Fruit fly (Drosophila melanogaster): ENCODE results near the gene CG11294.

CG11294 gene

DNA sequence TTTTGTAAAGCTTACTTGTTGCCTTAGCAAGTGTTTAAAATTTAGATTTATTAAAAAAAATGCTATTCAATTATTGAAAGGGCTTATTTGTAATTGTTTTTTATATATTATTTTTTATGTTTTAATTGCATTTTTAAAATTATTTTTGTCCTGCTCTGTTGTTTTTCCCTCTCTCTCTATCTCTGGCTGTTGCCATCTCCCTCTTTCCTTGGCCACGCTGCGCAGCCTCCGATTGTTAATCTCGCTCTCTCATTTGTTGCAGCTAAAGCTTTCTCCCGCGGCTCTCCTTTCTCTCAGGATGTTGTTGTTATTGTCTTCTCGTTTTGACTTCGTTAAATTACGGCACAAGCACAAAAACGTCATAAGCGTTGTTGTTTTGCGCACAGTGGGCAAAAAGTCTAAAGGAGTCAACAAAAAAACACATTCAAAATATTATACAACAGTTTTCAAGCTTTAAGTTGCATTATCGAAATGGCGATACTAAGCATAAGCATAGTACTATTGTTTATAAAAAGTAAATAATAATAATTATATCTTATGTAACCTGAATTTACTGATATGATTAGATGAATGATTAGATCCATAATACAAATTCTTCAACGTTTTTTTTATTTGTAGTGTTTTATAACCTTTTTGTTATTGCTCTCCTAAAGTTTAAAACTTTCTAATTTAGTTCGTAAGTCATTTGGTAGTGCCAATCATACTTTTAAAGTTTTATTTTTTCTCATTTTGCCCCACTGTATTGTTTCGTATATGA, 824 bp upstream of the CG11294 start:
- no peak for TF ChIP-seq CG7045 (GFP tag; optimal IDR thresholded peaks at IDR 0.05)
- TF ChIP-seq bab1 (GFP tag; optimal IDR thresholded peaks at IDR 0.05), result no peak

DNA sequence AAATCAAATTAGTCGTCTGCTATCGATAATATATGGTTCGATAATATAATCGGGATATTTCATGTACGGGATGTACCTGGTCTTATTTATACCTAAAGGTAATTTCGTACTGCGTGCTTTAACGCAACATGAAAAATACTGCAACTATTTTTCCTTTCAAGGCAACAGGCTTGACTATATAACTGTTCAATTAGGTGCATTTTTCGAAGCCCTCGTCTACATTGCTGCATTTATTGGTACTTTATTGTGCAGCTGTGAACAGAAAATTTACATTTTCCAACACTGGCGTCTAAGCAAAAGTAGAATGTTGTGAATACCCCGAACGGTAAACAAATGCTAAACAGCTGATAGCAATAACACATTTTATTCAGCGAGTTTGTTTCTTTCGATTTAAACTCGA, 3.4 kb downstream of the CG11294 start, which contains the start of the genes Ppt1 and Ogg1:
Gene Ppt1 (minus strand): TSS at position 225 of the 400 bp plus-strand sequence.
Gene Ogg1 (plus strand): TSS at position 325 of the 400 bp plus-strand sequence.
- TF ChIP-seq CG14711 (tag; optimal IDR thresholded peaks at IDR 0.05), result peak; percentile 65
- TF ChIP-seq toe (GFP tag; optimal IDR thresholded peaks at IDR 0.05), result peak; percentile 72
- TF ChIP-seq CG33017 (tag; optimal IDR thresholded peaks at IDR 0.05), result no peak
- TF ChIP-seq bab1 (GFP tag; optimal IDR thresholded peaks at IDR 0.05), result peak; percentile 81
- peak; percentile 55 for TF ChIP-seq pad (GFP tag; optimal IDR thresholded peaks at IDR 0.05)
- TF ChIP-seq Hr96 (GFP tag; optimal IDR thresholded peaks at IDR 0.05), result peak; percentile 68
- peak; percentile 42 for TF ChIP-seq CG11617 (GFP tag; optimal IDR thresholded peaks at IDR 0.05)
- TF ChIP-seq kay (GFP tag; ENCODE audit: borderline replicate concordance), result no peak
- no peak for TF ChIP-seq Clk (GFP tag; optimal IDR thresholded peaks at IDR 0.05)
- peak; percentile 40 for TF ChIP-seq tj (GFP tag; optimal IDR thresholded peaks at IDR 0.05)
- TF ChIP-seq CG1620 (GFP tag; optimal IDR thresholded peaks at IDR 0.05), result peak; percentile 90
- TF ChIP-seq CG7045 (GFP tag; optimal IDR thresholded peaks at IDR 0.05), result no peak
- TF ChIP-seq CG12768 (GFP tag; optimal IDR thresholded peaks at IDR 0.05), result peak; percentile 3
- TF ChIP-seq ovo (GFP tag; optimal IDR thresholded peaks at IDR 0.05), result peak; percentile 82
- peak; percentile 75 for TF ChIP-seq CG7101 (tag; optimal IDR thresholded peaks at IDR 0.05)
- peak; percentile 38 for TF ChIP-seq CG5204 (GFP tag; optimal IDR thresholded peaks at IDR 0.05)
- peak; percentile 83 for TF ChIP-seq Mnt (GFP tag; optimal IDR thresholded peaks at IDR 0.05)
- no peak for TF ChIP-seq cic (GFP tag; optimal IDR thresholded peaks at IDR 0.05)
- TF ChIP-seq cnc (optimal IDR thresholded peaks at IDR 0.05), result no peak
- TF ChIP-seq Crg-1 (GFP tag; optimal IDR thresholded peaks at IDR 0.05), result peak; percentile 49

DNA sequence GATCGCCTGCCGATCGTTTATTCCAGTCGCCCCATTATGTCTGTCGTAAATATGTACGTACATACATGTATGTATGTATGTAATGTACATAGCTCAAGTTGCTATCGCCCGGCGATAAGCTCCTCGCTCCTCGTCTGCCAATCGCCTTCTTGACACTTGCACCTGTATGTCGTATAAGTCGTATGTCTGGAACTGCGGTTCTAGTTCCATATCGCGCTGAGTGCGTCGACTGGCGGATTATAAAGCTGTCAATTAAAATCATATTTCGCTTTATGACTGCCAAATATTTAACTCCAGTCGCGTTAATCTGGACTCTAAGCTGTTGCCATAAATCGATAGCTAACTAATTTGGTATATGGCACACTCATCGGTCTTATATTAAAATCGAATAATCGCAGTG, 8.0 kb downstream of the CG11294 start:
- TF ChIP-seq Hr96 (GFP tag; optimal IDR thresholded peaks at IDR 0.05) (no peak), tj (GFP tag; optimal IDR thresholded peaks at IDR 0.05) (peak; percentile 19), CG14711 (tag; optimal IDR thresholded peaks at IDR 0.05) (no peak), CG12768 (GFP tag; optimal IDR thresholded peaks at IDR 0.05) (no peak), Mnt (GFP tag; optimal IDR thresholded peaks at IDR 0.05) (no peak)

DNA sequence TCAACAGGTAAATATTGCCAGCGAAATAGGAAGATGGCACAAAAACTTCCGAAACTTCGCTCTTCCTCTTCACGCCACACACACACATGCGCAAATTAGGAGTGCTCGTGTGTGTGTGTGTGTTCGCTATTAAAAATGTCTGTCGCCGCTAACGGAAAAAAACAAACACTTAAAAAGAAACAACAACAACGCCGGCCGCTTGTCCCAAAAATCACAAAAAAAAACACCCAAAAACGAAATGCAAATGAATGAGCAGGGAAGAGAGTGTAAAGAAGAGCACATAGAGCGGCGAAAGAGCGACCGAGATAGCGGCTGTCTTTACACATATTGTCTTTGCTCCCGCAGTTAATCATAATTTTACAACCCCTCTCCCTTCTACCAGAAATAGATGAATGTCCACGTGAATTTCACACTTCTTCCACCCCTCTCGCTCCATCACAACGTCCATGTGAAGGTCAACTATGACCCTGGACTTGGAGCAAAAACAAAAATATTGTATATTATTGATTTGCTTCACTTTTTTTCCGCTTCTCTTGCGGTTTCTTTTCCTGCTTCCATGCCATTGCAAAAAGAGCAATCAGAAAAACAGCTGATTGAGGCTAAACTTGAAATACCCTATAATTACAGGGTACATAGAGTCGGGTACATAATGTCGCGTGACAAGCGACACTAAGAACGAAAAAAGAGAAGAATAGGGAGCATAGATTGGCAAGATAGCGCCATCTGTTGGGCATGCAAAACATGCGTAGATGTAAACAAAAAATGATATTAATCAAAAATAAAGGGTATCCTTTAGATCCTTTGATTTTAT, 11.4 kb downstream of the CG11294 start:
- TF ChIP-seq CG33017 (tag; optimal IDR thresholded peaks at IDR 0.05) (no peak), pad (GFP tag; optimal IDR thresholded peaks at IDR 0.05) (no peak), cic (GFP tag; optimal IDR thresholded peaks at IDR 0.05) (no peak), Clk (GFP tag; optimal IDR thresholded peaks at IDR 0.05) (no peak), CG7101 (tag; optimal IDR thresholded peaks at IDR 0.05) (no peak), CG1620 (GFP tag; optimal IDR thresholded peaks at IDR 0.05) (peak; percentile 6), CG5204 (GFP tag; optimal IDR thresholded peaks at IDR 0.05) (no peak), CG7045 (GFP tag; optimal IDR thresholded peaks at IDR 0.05) (no peak), CG11617 (GFP tag; optimal IDR thresholded peaks at IDR 0.05) (no peak), Hr96 (GFP tag; optimal IDR thresholded peaks at IDR 0.05) (no peak), CG14711 (tag; optimal IDR thresholded peaks at IDR 0.05) (no peak), ovo (GFP tag; optimal IDR thresholded peaks at IDR 0.05) (peak; percentile 68), tj (GFP tag; optimal IDR thresholded peaks at IDR 0.05) (peak; percentile 88), toe (GFP tag; optimal IDR thresholded peaks at IDR 0.05) (no peak), Crg-1 (GFP tag; optimal IDR thresholded peaks at IDR 0.05) (no peak), CG12768 (GFP tag; optimal IDR thresholded peaks at IDR 0.05) (no peak), cnc (optimal IDR thresholded peaks at IDR 0.05) (no peak), kay (GFP tag; ENCODE audit: borderline replicate concordance) (no peak), Mnt (GFP tag; optimal IDR thresholded peaks at IDR 0.05) (peak; percentile 10), bab1 (GFP tag; optimal IDR thresholded peaks at IDR 0.05) (no peak)

DNA sequence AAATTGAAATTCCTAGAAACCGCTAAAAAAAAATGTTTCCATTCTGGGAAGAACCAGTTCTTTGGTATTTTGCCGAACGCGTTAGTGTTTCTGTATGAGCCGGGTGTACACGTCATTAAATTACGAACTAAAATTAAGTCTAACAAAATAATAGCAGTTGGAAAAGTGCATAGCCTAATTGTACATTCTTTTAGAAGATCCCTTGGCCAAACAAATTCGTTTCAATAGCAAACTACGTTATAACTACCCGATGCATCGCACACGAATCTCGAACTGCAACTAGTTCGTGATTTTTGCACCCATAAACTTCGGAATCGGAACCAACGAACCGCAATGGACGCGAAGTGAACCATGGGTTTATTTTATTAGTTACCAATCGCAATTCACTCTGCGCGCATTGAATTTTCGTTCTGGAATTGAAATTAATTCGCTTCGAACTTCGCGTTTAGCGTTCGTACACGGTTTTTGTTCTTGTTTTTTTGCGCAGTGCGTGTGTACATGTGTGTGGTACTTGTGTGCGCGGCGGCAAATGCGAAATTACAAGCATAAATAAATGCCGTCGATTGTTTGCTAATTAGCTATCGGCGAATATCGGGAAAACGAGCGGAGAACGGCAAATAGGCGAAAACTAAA, 12.1 kb downstream of the CG11294 start, which contains the start of gene CAH3:
Gene CAH3 (plus strand): TSS at position 64 of the 633 bp plus-strand sequence.
- TF ChIP-seq pad (GFP tag; optimal IDR thresholded peaks at IDR 0.05) (peak; percentile 80), CG5204 (GFP tag; optimal IDR thresholded peaks at IDR 0.05) (peak; percentile 87), CG33017 (tag; optimal IDR thresholded peaks at IDR 0.05) (peak; percentile 88), bab1 (GFP tag; optimal IDR thresholded peaks at IDR 0.05) (peak; percentile 97), cnc (optimal IDR thresholded peaks at IDR 0.05) (no peak), Hr96 (GFP tag; optimal IDR thresholded peaks at IDR 0.05) (peak; percentile 97), CG7045 (GFP tag; optimal IDR thresholded peaks at IDR 0.05) (peak; percentile 88), CG14711 (tag; optimal IDR thresholded peaks at IDR 0.05) (peak; percentile 91), CG11617 (GFP tag; optimal IDR thresholded peaks at IDR 0.05) (peak; percentile 95), Mnt (GFP tag; optimal IDR thresholded peaks at IDR 0.05) (peak; percentile 88), CG1620 (GFP tag; optimal IDR thresholded peaks at IDR 0.05) (peak; percentile 93), Crg-1 (GFP tag; optimal IDR thresholded peaks at IDR 0.05) (peak; percentile 82), toe (GFP tag; optimal IDR thresholded peaks at IDR 0.05) (peak; percentile 92), CG12768 (GFP tag; optimal IDR thresholded peaks at IDR 0.05) (peak; percentile 87), kay (GFP tag; ENCODE audit: borderline replicate concordance) (peak; percentile 96), CG7101 (tag; optimal IDR thresholded peaks at IDR 0.05) (peak; percentile 96), Clk (GFP tag; optimal IDR thresholded peaks at IDR 0.05) (peak; percentile 66), tj (GFP tag; optimal IDR thresholded peaks at IDR 0.05) (peak; percentile 78), cic (GFP tag; optimal IDR thresholded peaks at IDR 0.05) (peak; percentile 21), ovo (GFP tag; optimal IDR thresholded peaks at IDR 0.05) (peak; percentile 51)

All from whole organism, adult.